Worm (Caenorhabditis elegans): ENCODE results near the gene C53B4.2.

The C53B4.2 gene

DNA sequence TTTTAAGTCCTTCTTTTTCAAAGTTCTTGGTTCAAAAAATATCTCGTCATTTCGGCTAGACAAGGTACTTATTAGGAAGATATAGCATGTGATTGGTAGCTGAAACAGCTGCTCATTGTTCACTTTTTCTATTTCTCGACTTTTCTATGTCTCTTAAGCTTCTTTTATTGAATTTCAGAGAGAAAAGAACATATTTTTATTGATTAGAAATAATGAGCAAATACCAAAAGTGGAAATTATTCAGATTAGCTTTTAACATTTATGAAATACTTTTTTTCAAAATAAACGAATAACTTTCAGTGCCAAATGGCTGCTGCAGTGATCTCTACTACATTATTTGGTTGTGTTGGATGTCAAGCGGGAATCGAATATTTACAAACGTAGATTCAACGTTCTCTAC is 18.6 kb downstream of the C53B4.2 start, which contains the start of gene nstp-1:
nstp-1 (plus strand) TSS at position 301 of the 400 bp plus-strand sequence.
- no peak for TF ChIP-seq zfp-2 (tag; optimal IDR thresholded peaks at IDR 0.05)

ce11 chrIV:8986761-8987316 is 20.9 kb downstream of the C53B4.2 start, which contains the start of gene bre-1:
Gene bre-1 (plus strand): TSS chrIV:8987266.
- TF ChIP-seq nhr-28 (tag; optimal IDR thresholded peaks at IDR 0.05) (peak; percentile 7), F49E8.2 (tag; optimal IDR thresholded peaks at IDR 0.05; ENCODE audit: borderline replicate concordance) (no peak), arid-1 (GFP tag; conservative IDR thresholded peaks at IDR 0.05) (no peak), daf-16 (GFP tag; optimal IDR thresholded peaks at IDR 0.05) (no peak), daf-16 (tag; optimal IDR thresholded peaks at IDR 0.05) (peak; percentile 49), dve-1 (tag; optimal IDR thresholded peaks at IDR 0.05; ENCODE audit: insufficient read depth) (peak; percentile 44), hmg-1.1 (GFP tag; IDR thresholded peaks at IDR 0.05) (0 out of 2 replicates have a peak, but pooled peaks have one; percentile 35), ctbp-1 (GFP tag; IDR thresholded peaks at IDR 0.05) (no peak)

DNA sequence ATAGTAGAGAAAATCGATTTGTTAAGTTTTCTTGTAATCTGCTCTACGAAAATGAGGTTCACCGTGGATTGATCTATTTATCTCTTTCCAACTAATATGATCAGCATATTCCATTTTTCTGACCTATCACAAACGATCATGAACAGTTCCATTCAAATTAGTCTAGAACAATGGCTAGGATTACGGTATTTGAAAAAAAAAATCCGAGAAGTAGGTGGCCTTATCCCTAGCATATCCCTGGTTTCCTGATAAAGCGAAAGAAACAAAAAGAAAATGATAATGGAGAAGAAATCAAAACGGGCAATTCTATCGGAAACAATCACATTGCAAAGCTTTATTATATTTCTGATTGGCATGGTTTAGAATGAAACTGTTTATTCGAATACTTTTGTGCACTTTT is 26.8 kb downstream of the C53B4.2 start, which contains the start of gene mltn-12:
mltn-12 (plus strand) TSS at position 301 of the 400 bp plus-strand sequence.
- no peak for TF ChIP-seq mxl-2 (GFP tag; conservative IDR thresholded peaks at IDR 0.05)
- no peak for TF ChIP-seq cey-2 (tag; optimal IDR thresholded peaks at IDR 0.05; ENCODE audit: borderline replicate concordance, insufficient read depth)
- TF ChIP-seq T26A8.4 (GFP tag; IDR thresholded peaks at IDR 0.05), result no peak
- TF ChIP-seq dmd-9 (GFP tag; IDR thresholded peaks at IDR 0.05), result no peak

DNA sequence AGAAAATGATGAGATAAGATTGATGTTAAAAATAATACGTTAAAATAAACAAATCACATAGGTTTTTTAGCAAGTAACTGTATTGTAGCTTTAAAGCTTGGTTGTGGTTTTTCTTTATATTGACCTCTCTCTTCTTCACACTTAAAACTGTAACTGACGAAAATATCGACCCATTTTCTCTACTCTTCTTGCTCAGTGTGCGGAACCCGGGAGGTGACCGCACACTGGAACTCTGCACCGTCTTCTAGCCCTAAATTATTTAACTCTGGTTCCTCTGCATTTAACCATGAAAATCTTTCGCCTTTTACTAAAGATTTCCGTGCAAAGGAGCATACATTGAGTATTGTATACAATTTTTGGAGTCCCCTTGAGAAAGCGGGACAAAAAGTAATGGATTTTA is 28.5 kb downstream of the C53B4.2 start:
- no peak for TF ChIP-seq pha-4 (GFP tag; IDR thresholded peaks at IDR 0.05)
- TF ChIP-seq pha-4 (tag; optimal IDR thresholded peaks at IDR 0.05), result no peak
- no peak for TF ChIP-seq cey-2 (tag; optimal IDR thresholded peaks at IDR 0.05; ENCODE audit: borderline replicate concordance, insufficient read depth)
- no peak for TF ChIP-seq hif-1 (tag; optimal IDR thresholded peaks at IDR 0.05)
- no peak for TF ChIP-seq ztf-11 (tag; optimal IDR thresholded peaks at IDR 0.05)
- TF ChIP-seq dpl-1 (GFP tag; optimal IDR thresholded peaks at IDR 0.05), result no peak
- no peak for TF ChIP-seq lin-39 (tag; optimal IDR thresholded peaks at IDR 0.05)
- no peak for TF ChIP-seq nhr-41 (GFP tag; IDR thresholded peaks at IDR 0.05)
- no peak for TF ChIP-seq nhr-28 (tag; optimal IDR thresholded peaks at IDR 0.05)
- no peak for TF ChIP-seq unc-62 (GFP tag; optimal IDR thresholded peaks at IDR 0.05 in 1 of 2)
- TF ChIP-seq unc-62 (tag; optimal IDR thresholded peaks at IDR 0.05), result no peak
- TF ChIP-seq egl-27 (tag; optimal IDR thresholded peaks at IDR 0.05), result no peak

- TF ChIP-seq ztf-11 (tag; optimal IDR thresholded peaks at IDR 0.05), result no peak
- no peak for TF ChIP-seq nhr-28 (tag; optimal IDR thresholded peaks at IDR 0.05)
- no peak for TF ChIP-seq duxl-1 (tag; optimal IDR thresholded peaks at IDR 0.05; ENCODE audit: poor library complexity)
- TF ChIP-seq F26F4.8 (GFP tag; conservative IDR thresholded peaks at IDR 0.05), result no peak
- no peak for TF ChIP-seq fos-1 (tag; optimal IDR thresholded peaks at IDR 0.05)
- TF ChIP-seq nhr-102 (tag; optimal IDR thresholded peaks at IDR 0.05), result no peak
- no peak for TF ChIP-seq ZK337.2 (GFP tag; IDR thresholded peaks at IDR 0.05)
- no peak for TF ChIP-seq mxl-3 (GFP tag; optimal IDR thresholded peaks at IDR 0.05)
- no peak for TF ChIP-seq T26A8.4 (GFP tag; IDR thresholded peaks at IDR 0.05)
- TF ChIP-seq zfp-2 (tag; optimal IDR thresholded peaks at IDR 0.05), result no peak
- TF ChIP-seq cey-2 (tag; optimal IDR thresholded peaks at IDR 0.05; ENCODE audit: borderline replicate concordance, insufficient read depth), result no peak
- TF ChIP-seq nhr-42 (GFP tag; IDR thresholded peaks at IDR 0.05), result no peak
- no peak for TF ChIP-seq pha-4 (GFP tag; IDR thresholded peaks at IDR 0.05)
- TF ChIP-seq pha-4 (tag; optimal IDR thresholded peaks at IDR 0.05), result no peak
- TF ChIP-seq Y75B8A.6 (GFP tag; IDR thresholded peaks at IDR 0.05), result no peak
- no peak for TF ChIP-seq madf-9 (GFP tag; conservative IDR thresholded peaks at IDR 0.05)
- no peak for TF ChIP-seq lin-15B (tag; optimal IDR thresholded peaks at IDR 0.05)
- no peak for TF ChIP-seq rbr-2 (tag; optimal IDR thresholded peaks at IDR 0.05)
These were observed 34.7 kb downstream of the C53B4.2 start for ce11 chrIV:9000664-9001063.
